Fruit fly (Drosophila melanogaster): ENCODE results near the gene S-Lap1.
A peak's percentile ranks its signal among the peaks of the same experiment; 100 is the strongest.

S-Lap1 gene

dm6 chr3L:8603880-8604692 is 12.9 kb upstream of the S-Lap1 start, which contains the start of the genes CG5989 and CG6282 (continued):
- TF ChIP-seq vfl (GFP tag; optimal IDR thresholded peaks at IDR 0.05) (peak; percentile 3), Myb (GFP tag; optimal IDR thresholded peaks at IDR 0.05) (peak; percentile 71), hbn (GFP tag; IDR thresholded peaks at IDR 0.05; ENCODE audit: partially characterized antibody) (peak; percentile 30; the same call in 1 of the 2 replicates), trem (tag; optimal IDR thresholded peaks at IDR 0.05) (peak; percentile 84), CG6683 (GFP tag; optimal IDR thresholded peaks at IDR 0.05) (peak; percentile 13), CG9215 (GFP tag; IDR thresholded peaks at IDR 0.05) (no peak), CG2712 (tag; optimal IDR thresholded peaks at IDR 0.05) (peak; percentile 24), pzg (GFP tag; optimal IDR thresholded peaks at IDR 0.05) (peak; percentile 83), zfh1 (GFP tag; IDR thresholded peaks at IDR 0.05) (no peak), CG18599 (GFP tag; optimal IDR thresholded peaks at IDR 0.05) (peak; percentile 25), CG12769 (tag; optimal IDR thresholded peaks at IDR 0.05) (peak; percentile 14), CG17568 (GFP tag; optimal IDR thresholded peaks at IDR 0.05) (peak; percentile 19), CG16813 (GFP tag; IDR thresholded peaks at IDR 0.05; ENCODE audit: partially characterized antibody) (peak; percentile 57), lola (GFP tag; optimal IDR thresholded peaks at IDR 0.05) (peak in 1 of 3 experiments; percentile 25), CG10959 (GFP tag; IDR thresholded peaks at IDR 0.05) (no peak; the same call in 1 of the 2 replicates)

- TF ChIP-seq Drgx (GFP tag; IDR thresholded peaks at IDR 0.05) (peak; percentile 40; the same call in 1 of the 2 replicates), CG4360 (GFP tag; IDR thresholded peaks at IDR 0.05) (no peak)
Observed at dm6 chr3L:8607449-8607848, 9.6 kb upstream of the S-Lap1 start.

dm6 chr3L:8619588-8619987 is 2.6 kb downstream of the S-Lap1 start, which contains the start of gene S-Lap2:
TSS of gene S-Lap2 (plus strand) at chr3L:8619888.
- TF ChIP-seq CG5245 (GFP tag; optimal IDR thresholded peaks at IDR 0.05) (no peak), sim (GFP tag; IDR thresholded peaks at IDR 0.05) (no peak), gcm (GFP tag; optimal IDR thresholded peaks at IDR 0.05) (no peak), ci (GFP tag; IDR thresholded peaks at IDR 0.05) (no peak)

dm6 chr3L:8621465-8621864 is 4.4 kb downstream of the S-Lap1 start:
- TF ChIP-seq zen2 (GFP tag; IDR thresholded peaks at IDR 0.05; ENCODE audit: partially characterized antibody) = 0 out of 3 replicates have a peak, but pooled peaks have one; percentile 9
- no peak for TF ChIP-seq Dref (GFP tag; IDR thresholded peaks at IDR 0.05)
- TF ChIP-seq Ets65A (GFP tag) = peak; percentile 90

- TF ChIP-seq CG4617 (GFP tag; optimal IDR thresholded peaks at IDR 0.05; ENCODE audit: borderline replicate concordance) (peak; percentile 54), E2f2 (GFP tag; IDR thresholded peaks at IDR 0.05) (peak; percentile 92), hth (optimal IDR thresholded peaks at IDR 0.05) (no peak), dmrt11E (tag; optimal IDR thresholded peaks at IDR 0.05) (no peak), Ets97D (GFP tag; optimal IDR thresholded peaks at IDR 0.05) (peak; percentile 8), her (GFP tag; optimal IDR thresholded peaks at IDR 0.05) (no peak), CG13287 (GFP tag; IDR thresholded peaks at IDR 0.05; ENCODE audit: partially characterized antibody) (peak; percentile 70), dati (GFP tag; IDR thresholded peaks at IDR 0.05) (no peak), CG16813 (GFP tag; IDR thresholded peaks at IDR 0.05; ENCODE audit: partially characterized antibody) (peak; percentile 33; the same call in 2 of the 3 replicates), CG34224 (GFP tag; IDR thresholded peaks at IDR 0.05; ENCODE audit: partially characterized antibody) (peak; percentile 63; the same call in 2 of the 3 replicates), Adf1 (GFP tag; IDR thresholded peaks at IDR 0.05) (no peak), CG17912 (GFP tag; optimal IDR thresholded peaks at IDR 0.05) (no peak), pzg (GFP tag; optimal IDR thresholded peaks at IDR 0.05) (peak; percentile 42), croc (GFP tag; conservative IDR thresholded peaks at IDR 0.05) (no peak), Sry-δ (GFP tag; optimal IDR thresholded peaks at IDR 0.05) (peak; percentile 28), inv (GFP tag; IDR thresholded peaks at IDR 0.05; ENCODE audit: partially characterized antibody) (0 out of 2 replicates have a peak, but pooled peaks have one; percentile 9), HLH4C (GFP tag; IDR thresholded peaks at IDR 0.05; ENCODE audit: partially characterized antibody) (peak; percentile 43; the same call in 1 of the 3 replicates), Scr (GFP tag; IDR thresholded peaks at IDR 0.05; ENCODE audit: partially characterized antibody) (peak; percentile 56)
Observed at dm6 chr3L:8623702-8624421, 6.8 kb downstream of the S-Lap1 start, which contains the start of the genes GAPsec and Zasp66. TSS of gene GAPsec (minus strand) at chr3L:8623901. TSS of gene Zasp66 (plus strand) at chr3L:8624371.

Measured in whole organism, embryonic.